Worm (Caenorhabditis elegans) whole organism, late embryonic: ENCODE data around the gene C13F10.6.

Source experiments
- C08G9.2 ChIP-seq: sonication (generic microtip); optimal IDR thresholded peaks from 2 replicates; lab custom pipeline; 2016; ENCODE audit warnings: mild to moderate bottlenecking, missing genetic modification characterization, moderate library complexity, missing compliant biosample characterization
- C38D4.7 ChIP-seq: fragments of 200-800 bp; sonication (Bioruptor generic); optimal IDR thresholded peaks from 2 replicates; lab custom pipeline; 2018; ENCODE audit warnings: mild to moderate bottlenecking, missing genetic modification characterization, moderate library complexity, missing compliant biosample characterization
- F13H6.1 ChIP-seq: sonication (generic microtip); optimal IDR thresholded peaks from 2 replicates; lab custom pipeline; 2016; ENCODE audit warnings: missing genetic modification characterization, missing compliant biosample characterization
- K09A11.1 ChIP-seq: sonication (generic microtip); optimal IDR thresholded peaks from 2 replicates; lab custom pipeline; 2017; ENCODE audit warnings: antibody characterized with exemption, mild to moderate bottlenecking, missing genetic modification characterization, missing compliant biosample characterization; ENCODE audit not compliant: insufficient read depth
- Y22D7AL.16 ChIP-seq: sonication (generic microtip); optimal IDR thresholded peaks from 2 replicates; lab custom pipeline; 2016; ENCODE audit warnings: missing genetic modification characterization, missing compliant biosample characterization
- ama-1 ChIP-seq: fragments of 150-350 bp; optimal IDR thresholded peaks from 2 replicates; lab custom pipeline; 2014
- ceh-14 ChIP-seq: sonication (generic microtip); optimal IDR thresholded peaks from 2 replicates; lab custom pipeline; 2016; ENCODE audit warnings: missing genotype, missing genetic modification characterization, missing compliant biosample characterization
- ceh-18 ChIP-seq: sonication (generic microtip); optimal IDR thresholded peaks from 2 replicates; lab custom pipeline; 2016; ENCODE audit warnings: missing genetic modification characterization, missing compliant biosample characterization
- ceh-2 ChIP-seq: sonication (generic microtip); optimal IDR thresholded peaks from 2 replicates; lab custom pipeline; 2016; ENCODE audit warnings: missing genotype, missing genetic modification characterization, missing compliant biosample characterization
- ceh-22 ChIP-seq: sonication (generic microtip); optimal IDR thresholded peaks from 2 replicates; lab custom pipeline; 2017; ENCODE audit warnings: missing biosample characterization, missing genetic modification characterization
- ceh-24 ChIP-seq: sonication (generic microtip); optimal IDR thresholded peaks from 2 replicates; lab custom pipeline; 2016; ENCODE audit warnings: mild to moderate bottlenecking, missing genetic modification characterization, missing compliant biosample characterization
- ceh-31 ChIP-seq: sonication (generic microtip); optimal IDR thresholded peaks from 2 replicates; lab custom pipeline; 2016; ENCODE audit warnings: missing genetic modification characterization, missing compliant biosample characterization
- ceh-34 ChIP-seq: sonication (generic microtip); optimal IDR thresholded peaks from 2 replicates; lab custom pipeline; 2016; ENCODE audit warnings: mild to moderate bottlenecking, missing genetic modification characterization, missing compliant biosample characterization
- ceh-6 ChIP-seq: fragments of 200-800 bp; sonication (Bioruptor generic); optimal IDR thresholded peaks from 2 replicates; lab custom pipeline; 2018; ENCODE audit warnings: mild to moderate bottlenecking, missing genetic modification characterization, missing compliant biosample characterization
- ceh-9 ChIP-seq: sonication (generic microtip); optimal IDR thresholded peaks from 2 replicates; lab custom pipeline; 2016; ENCODE audit warnings: mild to moderate bottlenecking, missing genetic modification characterization, inconsistent platforms, missing compliant biosample characterization
- dmd-4 ChIP-seq: sonication (generic microtip); optimal IDR thresholded peaks from 2 replicates; lab custom pipeline; 2016; ENCODE audit warnings: borderline replicate concordance, missing genetic modification characterization, missing compliant biosample characterization
- dve-1 ChIP-seq: sonication (generic microtip); optimal IDR thresholded peaks from 2 replicates; lab custom pipeline; 2017; ENCODE audit warnings: antibody characterized with exemption, mild to moderate bottlenecking, missing genetic modification characterization, missing compliant biosample characterization
- elt-2 ChIP-seq: sonication (generic microtip); optimal IDR thresholded peaks from 2 replicates; lab custom pipeline; 2016; ENCODE audit warnings: missing genetic modification reagents, missing genetic modification characterization, missing compliant biosample characterization
- gmeb-2 ChIP-seq: sonication (generic microtip); optimal IDR thresholded peaks from 2 replicates; lab custom pipeline; 2016; ENCODE audit warnings: missing genetic modification characterization, inconsistent platforms, missing compliant biosample characterization
- hlh-30 ChIP-seq: sonication (generic microtip); optimal IDR thresholded peaks from 2 replicates; lab custom pipeline; 2017; ENCODE audit warnings: antibody characterized with exemption, missing genetic modification characterization, missing compliant biosample characterization; ENCODE audit not compliant: insufficient read depth
- hlh-6 ChIP-seq: sonication (generic microtip); optimal IDR thresholded peaks from 2 replicates; lab custom pipeline; 2016; ENCODE audit warnings: missing genotype, missing genetic modification characterization, missing compliant biosample characterization
- hlh-8 ChIP-seq: sonication (generic microtip); optimal IDR thresholded peaks from 2 replicates; lab custom pipeline; 2016; ENCODE audit warnings: missing genotype, missing genetic modification characterization, missing compliant biosample characterization
- lim-6 ChIP-seq: sonication (generic microtip); optimal IDR thresholded peaks from 2 replicates; lab custom pipeline; 2016; ENCODE audit warnings: missing genetic modification characterization, missing compliant biosample characterization
- lin-11 ChIP-seq: fragments of 200-800 bp; sonication (Bioruptor generic); optimal IDR thresholded peaks from 2 replicates; lab custom pipeline; 2018; ENCODE audit warnings: mild to moderate bottlenecking, missing genetic modification characterization, missing compliant biosample characterization
- nfya-1 ChIP-seq: sonication (generic microtip); optimal IDR thresholded peaks from 2 replicates; lab custom pipeline; 2017; ENCODE audit warnings: missing genetic modification characterization, mild to moderate bottlenecking, missing compliant biosample characterization, antibody characterized with exemption, moderate library complexity
- nhr-11 ChIP-seq: fragments of 150-350 bp; optimal IDR thresholded peaks from 2 replicates; lab custom pipeline; 2014; ENCODE audit warnings: missing biosample characterization, missing genetic modification characterization
- nhr-232 ChIP-seq: sonication (generic microtip); optimal IDR thresholded peaks from 2 replicates; lab custom pipeline; 2016; ENCODE audit warnings: missing genetic modification characterization, missing compliant biosample characterization
- npax-4 ChIP-seq: sonication (generic microtip); optimal IDR thresholded peaks from 2 replicates; lab custom pipeline; 2016; ENCODE audit warnings: missing genetic modification characterization, missing compliant biosample characterization
- odd-2 ChIP-seq: sonication (generic microtip); optimal IDR thresholded peaks from 2 replicates; lab custom pipeline; 2017; ENCODE audit warnings: antibody characterized with exemption, mild to moderate bottlenecking, missing genetic modification characterization, missing compliant biosample characterization
- pag-3 ChIP-seq: sonication (generic microtip); optimal IDR thresholded peaks from 2 replicates; lab custom pipeline; 2016; ENCODE audit warnings: missing compliant biosample characterization, missing genetic modification characterization, borderline replicate concordance
- pat-9 ChIP-seq: fragments of 200-800 bp; sonication (Bioruptor generic); optimal IDR thresholded peaks from 2 replicates; lab custom pipeline; 2018; ENCODE audit warnings: mild to moderate bottlenecking, missing genetic modification characterization, moderate library complexity, missing compliant biosample characterization
- pax-1 ChIP-seq: fragments of 150-350 bp; optimal IDR thresholded peaks from 2 replicates; lab custom pipeline; 2014; ENCODE audit warnings: missing biosample characterization, missing genetic modification characterization
- pha-4 ChIP-seq: fragments of 150-350 bp; optimal IDR thresholded peaks from 2 replicates; lab custom pipeline; 2018; ENCODE audit warnings: missing biosample characterization, missing genetic modification reagents, missing genetic modification characterization
- pqm-1 ChIP-seq: sonication (generic microtip); optimal IDR thresholded peaks from 2 replicates; lab custom pipeline; 2016; ENCODE audit warnings: missing genetic modification characterization, missing compliant biosample characterization
- ref-2 ChIP-seq: sonication (generic microtip); optimal IDR thresholded peaks from 2 replicates; lab custom pipeline; 2016; ENCODE audit warnings: missing genetic modification characterization, missing compliant biosample characterization
- rnt-1 ChIP-seq: sonication (generic microtip); optimal IDR thresholded peaks from 2 replicates; lab custom pipeline; 2016; ENCODE audit warnings: missing genetic modification characterization, missing compliant biosample characterization
- sdc-2 ChIP-seq: sonication (generic microtip); optimal IDR thresholded peaks from 2 replicates; lab custom pipeline; 2016; ENCODE audit warnings: missing genotype, missing genetic modification characterization, missing compliant biosample characterization
- sox-2 ChIP-seq: fragments of 200-800 bp; sonication (Bioruptor generic); IDR thresholded peaks from 2 replicates; pipeline ENCODE4 v1.3.6; 2022; ENCODE audit warnings: missing genetic modification reagents, missing genetic modification characterization, missing compliant biosample characterization
- sox-4 ChIP-seq: sonication (generic microtip); optimal IDR thresholded peaks from 2 replicates; lab custom pipeline; 2017; ENCODE audit warnings: mild to moderate bottlenecking, missing genetic modification characterization, inconsistent platforms, missing compliant biosample characterization
- tbx-2 ChIP-seq: sonication (generic microtip); optimal IDR thresholded peaks from 2 replicates; lab custom pipeline; 2016; ENCODE audit warnings: missing genetic modification characterization, missing compliant biosample characterization
- ttx-3 ChIP-seq: sonication (generic microtip); optimal IDR thresholded peaks from 2 replicates; lab custom pipeline; 2016; ENCODE audit warnings: missing genetic modification reagents, missing genetic modification characterization, missing compliant biosample characterization
- unc-3 ChIP-seq, 2 experiments: fragments of 200-800 bp in 1 of 2; sonication (Bioruptor generic) in 1 of 2; sonication (generic microtip) in 1 of 2; conservative IDR thresholded peaks in 1 of 2; optimal IDR thresholded peaks in 1 of 2; 2 replicates each; pipeline versions ENCODE4 v1.3.6 to Lab custom; 2016 to 2022; ENCODE audit warnings: missing compliant biosample characterization in 2 of 2, missing genetic modification characterization in 2 of 2, missing genetic modification reagents in 1 of 2
- ztf-16 ChIP-seq: sonication (generic microtip); optimal IDR thresholded peaks from 2 replicates; lab custom pipeline; 2017; ENCODE audit warnings: missing genetic modification characterization, missing compliant biosample characterization

C13F10.6 gene

ce11 chrV:7236694-7237093 is 15.9 kb upstream of the C13F10.6 start:
- TF ChIP-seq dve-1 (no peak), pat-9 (no peak), ama-1 (lab: Kevin White, UChicago) (no peak), pax-1 (tag; lab: Kevin White, UChicago) (no peak), ceh-31 (tag; lab: Kevin White, UChicago) (no peak), ref-2 (tag; lab: Kevin White, UChicago) (no peak), C08G9.2 (tag; lab: Kevin White, UChicago) (no peak), lin-11 (tag; lab: Kevin White, UChicago) (no peak), ztf-16 (tag; lab: Kevin White, UChicago) (no peak), F13H6.1 (tag; lab: Kevin White, UChicago) (no peak), ceh-18 (tag; lab: Kevin White, UChicago) (no peak), ceh-6 (GFP tag; lab: Kevin White, UChicago) (no peak), K09A11.1 (tag; lab: Kevin White, UChicago) (no peak)
- TF ChIP-seq, all 69 proteins: peak for 0

- TF ChIP-seq sox-2 (GFP tag; lab: Robert Waterston, UW) (no peak), F13H6.1 (tag; lab: Kevin White, UChicago) (no peak), ceh-34 (tag; lab: Kevin White, UChicago) (no peak), ref-2 (tag; lab: Kevin White, UChicago) (no peak), pqm-1 (no peak), sdc-2 (tag; lab: Kevin White, UChicago) (no peak), odd-2 (tag; lab: Kevin White, UChicago) (no peak)
Observed at ce11 chrV:7234726-7235125, 13.9 kb upstream of the C13F10.6 start, which contains the start of gene C05C8.5. C05C8.5 (minus strand) TSS chrV:7234826.

ce11 chrV:7231524-7231923 is 10.7 kb upstream of the C13F10.6 start:
- TF ChIP-seq tbx-2 (tag; lab: Kevin White, UChicago) (no peak), ceh-24 (tag; lab: Kevin White, UChicago) (no peak), ceh-22 (tag; lab: Kevin White, UChicago) (no peak), pha-4 (tag; lab: Kevin White, UChicago) (no peak), unc-3 (GFP tag; conservative IDR thresholded peaks at IDR 0.05; lab: Robert Waterston, UW) (no peak), unc-3 (tag; optimal IDR thresholded peaks at IDR 0.05; lab: Kevin White, UChicago) (no peak), ref-2 (tag; lab: Kevin White, UChicago) (no peak), dmd-4 (tag; lab: Kevin White, UChicago) (no peak), npax-4 (no peak), ceh-14 (tag; lab: Kevin White, UChicago) (no peak), ceh-9 (tag; lab: Kevin White, UChicago) (no peak), sdc-2 (tag; lab: Kevin White, UChicago) (no peak), ztf-16 (tag; lab: Kevin White, UChicago) (no peak), hlh-8 (tag; lab: Kevin White, UChicago) (no peak), pag-3 (tag; lab: Kevin White, UChicago) (no peak), nfya-1 (no peak), nhr-232 (tag; lab: Kevin White, UChicago) (no peak)

ce11 chrV:7230847-7231246 is 10.0 kb upstream of the C13F10.6 start, which contains the start of the genes gei-6 and krr-1:
gei-6 (minus strand) TSS chrV:7230848.
krr-1 (plus strand) TSS chrV:7231190.
- TF ChIP-seq hlh-6 (tag; lab: Kevin White, UChicago) (peak; percentile 36), pha-4 (tag; lab: Kevin White, UChicago) (no peak), ceh-2 (tag; lab: Kevin White, UChicago) (peak; percentile 61), nhr-11 (tag; lab: Kevin White, UChicago) (no peak), rnt-1 (tag; lab: Kevin White, UChicago) (peak; percentile 58), lim-6 (tag; lab: Kevin White, UChicago) (no peak), ceh-24 (tag; lab: Kevin White, UChicago) (peak; percentile 18), odd-2 (tag; lab: Kevin White, UChicago) (peak; percentile 87), nfya-1 (peak; percentile 85), hlh-30 (tag; lab: Kevin White, UChicago) (no peak), ceh-34 (tag; lab: Kevin White, UChicago) (peak; percentile 84), sox-4 (tag; lab: Kevin White, UChicago) (peak; percentile 86), lin-11 (tag; lab: Kevin White, UChicago) (peak; percentile 74), ttx-3 (peak; percentile 86), K09A11.1 (tag; lab: Kevin White, UChicago) (peak; percentile 93), F13H6.1 (tag; lab: Kevin White, UChicago) (peak; percentile 44), gmeb-2 (peak; percentile 79), elt-2 (peak; percentile 95), C08G9.2 (tag; lab: Kevin White, UChicago) (peak; percentile 71), ceh-14 (tag; lab: Kevin White, UChicago) (peak; percentile 95), Y22D7AL.16 (tag; lab: Kevin White, UChicago) (peak; percentile 82), sdc-2 (tag; lab: Kevin White, UChicago) (peak; percentile 35), tbx-2 (tag; lab: Kevin White, UChicago) (peak; percentile 89), hlh-8 (tag; lab: Kevin White, UChicago) (peak; percentile 65), sox-2 (GFP tag; lab: Robert Waterston, UW) (peak; percentile 81), C38D4.7 (GFP tag; lab: Kevin White, UChicago) (peak; percentile 79)
